Fruit fly (Drosophila melanogaster) whole organism, embryonic: ENCODE data around the gene CG16710.
A peak's percentile ranks its signal among the peaks of the same experiment; 100 is the strongest.

Source experiments
- CG10543 ChIP-seq: fragments of 200-800 bp; sonication (Bioruptor generic); optimal IDR thresholded peaks from 3 replicates; lab custom pipeline; 2017; ENCODE audit warnings: missing biosample characterization, mild to moderate bottlenecking, missing genetic modification characterization, moderate library complexity
- CG12155 ChIP-seq: fragments of 200-800 bp; sonication (Bioruptor generic); optimal IDR thresholded peaks from 3 replicates; lab custom pipeline; 2016; ENCODE audit warnings: missing biosample characterization, missing genetic modification characterization
- CG13123 ChIP-seq: fragments of 200-800 bp; sonication (Bioruptor generic); optimal IDR thresholded peaks from 2 replicates; lab custom pipeline; 2016; ENCODE audit warnings: missing biosample characterization, missing genetic modification characterization
- CG15601 ChIP-seq: fragments of 200-800 bp; sonication (Bioruptor generic); optimal IDR thresholded peaks from 3 replicates; lab custom pipeline; 2019; ENCODE audit warnings: missing biosample characterization, mild to moderate bottlenecking, missing genetic modification characterization, moderate library complexity
- CG16813 ChIP-seq: fragments of 200-800 bp; sonication (Bioruptor generic); IDR thresholded peaks from 3 replicates; pipeline ENCODE4 v1.3.6; 2022; ENCODE audit warnings: missing biosample characterization, missing genetic modification characterization; ENCODE audit not compliant: partially characterized antibody
- CG17186 ChIP-seq: fragments of 200-800 bp; sonication (Bioruptor generic); optimal IDR thresholded peaks from 3 replicates; lab custom pipeline; 2017; ENCODE audit warnings: missing biosample characterization, missing genetic modification reagents, missing genetic modification characterization
- CG17361 ChIP-seq: fragments of 200-800 bp; sonication (Bioruptor generic); IDR thresholded peaks from 3 replicates; pipeline ENCODE4 v1.3.6; 2022; ENCODE audit warnings: missing biosample characterization, missing genetic modification characterization
- CG17612 ChIP-seq: fragments of 200-800 bp; sonication (Bioruptor generic); IDR thresholded peaks from 2 replicates; pipeline ENCODE4 v1.3.6; 2022; ENCODE audit warnings: missing biosample characterization, missing genetic modification characterization
- CG18599 ChIP-seq: fragments of 200-800 bp; sonication (Bioruptor generic); optimal IDR thresholded peaks from 3 replicates; lab custom pipeline; 2017; ENCODE audit warnings: missing biosample characterization, missing genetic modification characterization, mild to moderate bottlenecking, moderate library complexity, missing genetic modification reagents
- CG2120 ChIP-seq: fragments of 200-800 bp; sonication (Bioruptor generic); optimal IDR thresholded peaks from 3 replicates; lab custom pipeline; 2016; ENCODE audit warnings: missing biosample characterization, missing genetic modification characterization
- CG2199 ChIP-seq: fragments of 200-800 bp; sonication (Bioruptor generic); IDR thresholded peaks from 3 replicates; pipeline ENCODE4 v1.3.6; 2022; ENCODE audit warnings: missing biosample characterization, missing genetic modification characterization
- CG31388 ChIP-seq: fragments of 200-800 bp; sonication (Bioruptor generic); optimal IDR thresholded peaks from 2 replicates; lab custom pipeline; 2016; ENCODE audit warnings: missing biosample characterization, missing genetic modification characterization
- CG4282 ChIP-seq: fragments of 200-800 bp; sonication (Bioruptor generic); optimal IDR thresholded peaks from 2 replicates; lab custom pipeline; 2016; ENCODE audit warnings: missing biosample characterization, missing genetic modification characterization
- CG6654 ChIP-seq: fragments of 200-800 bp; sonication (Bioruptor generic); optimal IDR thresholded peaks from 2 replicates; lab custom pipeline; 2017; ENCODE audit warnings: missing biosample characterization, mild to moderate bottlenecking, missing genetic modification characterization
- CG7271 ChIP-seq: fragments of 200-800 bp; sonication (Bioruptor generic); optimal IDR thresholded peaks from 2 replicates; lab custom pipeline; 2018; ENCODE audit warnings: missing biosample characterization, mild to moderate bottlenecking, missing genetic modification characterization, moderate library complexity
- CG7928 ChIP-seq: fragments of 200-800 bp; sonication (Bioruptor generic); optimal IDR thresholded peaks from 2 replicates; lab custom pipeline; 2017; ENCODE audit warnings: missing biosample characterization, mild to moderate bottlenecking, missing genetic modification characterization
- CG8388 ChIP-seq: fragments of 200-800 bp; sonication (Bioruptor generic); optimal IDR thresholded peaks from 2 replicates; lab custom pipeline; 2019; ENCODE audit warnings: missing biosample characterization, mild to moderate bottlenecking, missing genetic modification characterization, moderate library complexity
- CG8924 ChIP-seq: fragments of 200-800 bp; optimal IDR thresholded peaks from 3 replicates; lab custom pipeline; 2019; ENCODE audit warnings: missing biosample characterization, mild to moderate bottlenecking, missing genetic modification characterization, moderate library complexity
- Dek ChIP-seq: fragments of 200-800 bp; sonication (Bioruptor generic); optimal IDR thresholded peaks from 3 replicates; lab custom pipeline; 2019; ENCODE audit warnings: missing biosample characterization, mild to moderate bottlenecking, missing genetic modification characterization, moderate library complexity
- Dip2 ChIP-seq: fragments of 200-800 bp; sonication (Bioruptor generic); IDR thresholded peaks from 2 replicates; pipeline ENCODE4 v1.3.6; 2022; ENCODE audit warnings: missing biosample characterization, missing genetic modification characterization
- Elba2 ChIP-seq: fragments of 200-800 bp; sonication (Bioruptor generic); optimal IDR thresholded peaks from 3 replicates; lab custom pipeline; 2016; ENCODE audit warnings: missing biosample characterization, missing genetic modification characterization
- HLH3B ChIP-seq: fragments of 200-800 bp; sonication (Bioruptor generic); IDR thresholded peaks from 2 replicates; pipeline ENCODE4 v1.3.6; 2022; ENCODE audit warnings: missing biosample characterization, missing genetic modification characterization
- Max ChIP-seq: fragments of 200-800 bp; sonication (Bioruptor generic); optimal IDR thresholded peaks from 2 replicates; lab custom pipeline; 2016; ENCODE audit warnings: missing biosample characterization, mild to moderate bottlenecking, missing genetic modification characterization
- Med ChIP-seq: fragments of 200-800 bp; sonication (Bioruptor generic); peaks from one replicate; lab custom pipeline; 2016; ENCODE audit warnings: missing biosample characterization, missing genetic modification characterization, mild to moderate bottlenecking, inconsistent platforms, moderate library complexity
- Myb ChIP-seq: fragments of 200-800 bp; sonication (Bioruptor generic); optimal IDR thresholded peaks from 2 replicates; lab custom pipeline; 2016; ENCODE audit warnings: missing biosample characterization, missing genetic modification characterization
- Nf-YA ChIP-seq: fragments of 200-800 bp; sonication (Bioruptor generic); IDR thresholded peaks from 2 replicates; pipeline ENCODE4 v1.3.6; 2022; ENCODE audit warnings: missing biosample characterization, missing genetic modification characterization
- Sox100B ChIP-seq: fragments of 200-800 bp; sonication (Bioruptor generic); optimal IDR thresholded peaks from 3 replicates; lab custom pipeline; 2018; ENCODE audit warnings: missing biosample characterization, mild to moderate bottlenecking, missing genetic modification characterization
- Sox102F ChIP-seq: fragments of 200-800 bp; sonication (Bioruptor generic); optimal IDR thresholded peaks from 2 replicates; lab custom pipeline; 2018; ENCODE audit warnings: missing biosample characterization, mild to moderate bottlenecking, missing genetic modification characterization, moderate library complexity
- Stat92E ChIP-seq, 3 experiments: fragments of >200 bp in 2 of 3; fragments of 200-800 bp in 1 of 3; sonication (Bioruptor generic) in 1 of 3; optimal IDR thresholded peaks; 2 replicates each; lab custom pipeline; 2017 to 2019; ENCODE audit warnings: missing biosample characterization in 3 of 3, missing genetic modification characterization in 3 of 3, mild to moderate bottlenecking in 1 of 3, moderate library complexity in 1 of 3
- Taf1 ChIP-seq: fragments of 200-800 bp; sonication (Bioruptor generic); IDR thresholded peaks from 2 replicates; pipeline ENCODE4 v1.3.6; 2022; ENCODE audit warnings: missing biosample characterization, missing genetic modification characterization
- abd-A ChIP-seq: fragments of 200-800 bp; sonication (Bioruptor generic); optimal IDR thresholded peaks from 3 replicates; lab custom pipeline; 2019; ENCODE audit warnings: missing biosample characterization, mild to moderate bottlenecking, missing genetic modification characterization, moderate library complexity
- ara ChIP-seq: fragments of 200-800 bp; sonication (Bioruptor generic); IDR thresholded peaks from 2 replicates; pipeline ENCODE4 v1.3.6; 2022; ENCODE audit warnings: missing biosample characterization, missing genetic modification characterization
- bbx ChIP-seq: fragments of 200-800 bp; sonication (Bioruptor generic); IDR thresholded peaks from 2 replicates; pipeline ENCODE4 v1.3.6; 2022; ENCODE audit warnings: missing biosample characterization, missing genetic modification characterization; ENCODE audit not compliant: partially characterized antibody
- cato ChIP-seq: fragments of 200-800 bp; sonication (Bioruptor generic); optimal IDR thresholded peaks from 2 replicates; lab custom pipeline; 2016; ENCODE audit warnings: missing biosample characterization, missing genetic modification characterization, borderline replicate concordance
- corto ChIP-seq: fragments of 200-800 bp; sonication (Bioruptor generic); optimal IDR thresholded peaks from 2 replicates; lab custom pipeline; 2016; ENCODE audit warnings: missing biosample characterization, mild to moderate bottlenecking, missing genetic modification characterization, moderate library complexity
- dm ChIP-seq: fragments of 200-800 bp; sonication (Bioruptor generic); optimal IDR thresholded peaks from 3 replicates; lab custom pipeline; 2016; ENCODE audit warnings: missing biosample characterization, missing genetic modification characterization
- dmrt99B ChIP-seq: fragments of 200-800 bp; sonication (Bioruptor generic); optimal IDR thresholded peaks from 2 replicates; lab custom pipeline; 2018; ENCODE audit warnings: missing biosample characterization, mild to moderate bottlenecking, missing genetic modification characterization, moderate library complexity
- dysf ChIP-seq: fragments of 200-800 bp; sonication (Bioruptor generic); IDR thresholded peaks from 3 replicates; pipeline ENCODE4 v1.3.6; 2022; ENCODE audit warnings: missing biosample characterization, missing genetic modification characterization
- gce ChIP-seq: fragments of 200-800 bp; sonication (Bioruptor generic); IDR thresholded peaks from 3 replicates; pipeline ENCODE4 v1.3.6; 2022; ENCODE audit warnings: missing biosample characterization, missing genetic modification characterization
- hth ChIP-seq: fragments of >200 bp; optimal IDR thresholded peaks from 2 replicates; lab custom pipeline; 2017; ENCODE audit warnings: inconsistent platforms
- ken ChIP-seq: fragments of 200-800 bp; sonication (Bioruptor generic); IDR thresholded peaks from 3 replicates; pipeline ENCODE4 v1.3.6; 2022; ENCODE audit warnings: missing biosample characterization, missing genetic modification characterization
- klu ChIP-seq: fragments of 200-800 bp; sonication (Bioruptor generic); IDR thresholded peaks from 2 replicates; pipeline ENCODE4 v1.3.6; 2022; ENCODE audit warnings: missing biosample characterization, missing genetic modification characterization
- nau ChIP-seq: fragments of 200-800 bp; sonication (Bioruptor generic); optimal IDR thresholded peaks from 3 replicates; lab custom pipeline; 2017; ENCODE audit warnings: missing biosample characterization, mild to moderate bottlenecking, missing genetic modification characterization, missing genetic modification reagents
- phol ChIP-seq: fragments of 200-800 bp; sonication (Bioruptor generic); optimal IDR thresholded peaks from 3 replicates; lab custom pipeline; 2018; ENCODE audit warnings: missing biosample characterization, mild to moderate bottlenecking, missing genetic modification characterization, moderate library complexity
- pzg ChIP-seq: fragments of 200-800 bp; sonication (Bioruptor generic); optimal IDR thresholded peaks from 3 replicates; lab custom pipeline; 2018; ENCODE audit warnings: missing biosample characterization, mild to moderate bottlenecking, missing genetic modification characterization, moderate library complexity
- schlank ChIP-seq: fragments of 200-800 bp; sonication (Bioruptor generic); optimal IDR thresholded peaks from 2 replicates; lab custom pipeline; 2018; ENCODE audit warnings: missing biosample characterization, mild to moderate bottlenecking, missing genetic modification characterization
- sima ChIP-seq: fragments of 200-800 bp; sonication (Bioruptor generic); optimal IDR thresholded peaks from 2 replicates; lab custom pipeline; 2016; ENCODE audit warnings: missing biosample characterization, missing genetic modification characterization
- sisA ChIP-seq: fragments of 200-800 bp; sonication (Bioruptor generic); IDR thresholded peaks from 2 replicates; pipeline ENCODE4 v1.3.6; 2022; ENCODE audit warnings: missing biosample characterization, missing genetic modification characterization
- toy ChIP-seq: fragments of 200-800 bp; sonication (Bioruptor generic); IDR thresholded peaks from 2 replicates; pipeline ENCODE4 v1.3.6; 2022; ENCODE audit warnings: missing biosample characterization, missing genetic modification characterization
- tup ChIP-seq: fragments of 200-800 bp; sonication (Bioruptor generic); optimal IDR thresholded peaks from 2 replicates; lab custom pipeline; 2016; ENCODE audit warnings: missing biosample characterization, mild to moderate bottlenecking, missing genetic modification characterization, moderate library complexity

CG16710 gene

DNA sequence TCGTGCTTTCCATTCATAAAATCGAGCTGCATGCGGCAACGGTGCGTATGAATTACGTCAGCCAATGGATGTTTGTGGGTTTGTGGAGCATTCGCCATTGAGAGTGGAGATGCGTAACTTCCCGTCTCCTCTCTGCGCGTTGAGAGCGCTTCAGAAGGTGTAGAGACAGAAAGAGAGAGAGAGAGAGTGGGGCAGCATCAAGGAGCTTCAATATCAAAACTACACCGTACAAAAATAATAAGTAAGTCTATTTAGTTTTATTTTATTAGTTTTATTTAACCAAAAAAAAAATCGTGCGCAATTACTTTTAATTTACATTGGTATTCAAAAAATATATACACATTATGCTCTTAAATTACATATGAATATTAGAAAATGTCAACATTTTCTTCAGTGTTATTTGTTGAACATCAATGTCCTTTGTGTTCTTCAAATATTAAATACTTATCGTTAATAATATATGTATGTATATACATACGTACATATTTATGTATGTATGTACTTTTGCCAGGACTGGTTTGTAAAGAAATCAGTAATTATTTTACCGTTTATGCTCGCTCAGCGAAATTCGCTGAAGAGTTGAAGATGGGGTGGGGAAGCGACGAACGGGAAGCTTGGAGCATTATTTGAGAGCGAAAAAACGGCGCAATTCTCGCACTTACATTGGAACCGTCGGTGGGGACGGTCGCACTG lies 40.5 kb downstream of the CG16710 start, which contains the start of gene CG10365 (continued):
- TF ChIP-seq CG7271 (no peak), Taf1 (GFP tag; lab: Robert Waterston, UW) (no peak), Med (GFP tag; lab: Kevin White, UChicago) (peak; percentile 76), CG16813 (GFP tag; lab: Robert Waterston, UW) (no peak), Max (no peak), Dip2 (GFP tag; lab: Robert Waterston, UW) (no peak), CG2199 (GFP tag; lab: Robert Waterston, UW) (no peak), pzg (no peak), CG8388 (peak; percentile 90), cato (GFP tag; lab: Kevin White, UChicago) (peak; percentile 23), ara (GFP tag; lab: Robert Waterston, UW) (no peak), CG6654 (peak; percentile 5), CG2120 (GFP tag; lab: Kevin White, UChicago) (peak; percentile 81), dysf (GFP tag; lab: Robert Waterston, UW) (peak; percentile 89), CG18599 (GFP tag; lab: Kevin White, UChicago) (peak; percentile 95), CG17361 (peak; percentile 92), hth (lab: Kevin White, UChicago) (no peak), CG7928 (GFP tag; lab: Kevin White, UChicago) (no peak), ken (no peak), bbx (GFP tag; lab: Robert Waterston, UW) (0 out of 2 replicates have a peak, but pooled peaks have one; percentile 13), tup (GFP tag; lab: Kevin White, UChicago) (no peak), CG4282 (GFP tag; lab: Kevin White, UChicago) (no peak), gce (GFP tag; lab: Robert Waterston, UW) (peak; percentile 87; the same call in 2 of the 3 replicates), CG15601 (tag; lab: Kevin White, UChicago) (peak; percentile 70), Elba2 (GFP tag; lab: Kevin White, UChicago) (no peak), dmrt99B (tag; lab: Kevin White, UChicago) (peak; percentile 95), dm (no peak), CG12155 (peak; percentile 76), sisA (GFP tag; lab: Robert Waterston, UW) (peak; percentile 76), nau (peak; percentile 83), CG10543 (peak; percentile 69), Dek (tag; lab: Kevin White, UChicago) (peak; percentile 90), Nf-YA (peak; percentile 82), toy (GFP tag; lab: Robert Waterston, UW) (no peak), schlank (no peak), CG8924 (tag; lab: Kevin White, UChicago) (peak; percentile 85), abd-A (tag; lab: Kevin White, UChicago) (peak; percentile 68), phol (tag; lab: Kevin White, UChicago) (peak; percentile 89), sima (no peak), CG17186 (GFP tag; lab: Kevin White, UChicago) (no peak), CG31388 (GFP tag; lab: Kevin White, UChicago) (peak; percentile 32), Sox100B (peak; percentile 93), corto (GFP tag; lab: Kevin White, UChicago) (peak; percentile 33), Sox102F (GFP tag; lab: Kevin White, UChicago) (peak; percentile 93), CG13123 (GFP tag; lab: Kevin White, UChicago) (peak; percentile 78), Myb (GFP tag; lab: Kevin White, UChicago) (no peak), klu (GFP tag; lab: Robert Waterston, UW) (peak; percentile 75), Stat92E (GFP tag; optimal IDR thresholded peaks at IDR 0.05; lab: Kevin White, UChicago) (no peak), CG17612 (GFP tag; lab: Robert Waterston, UW) (peak; percentile 72), HLH3B (GFP tag; lab: Robert Waterston, UW) (peak; percentile 87)
